Fruit fly (Drosophila melanogaster) whole organism, embryonic: ENCODE results near the gene Cyp4d1.
A peak's percentile ranks its signal among the peaks of the same experiment; 100 is the strongest.

Experiments
- Adf1 ChIP-seq: fragments of 200-800 bp; sonication (Bioruptor generic); IDR thresholded peaks from 2 replicates; pipeline ENCODE4 v1.3.6; 2022; ENCODE audit warnings: missing biosample characterization, missing genetic modification characterization
- BEAF-32 ChIP-seq: fragments of 200-800 bp; sonication (Bioruptor generic); optimal IDR thresholded peaks from 3 replicates; lab custom pipeline; 2017; ENCODE audit warnings: missing biosample characterization, missing genetic modification characterization, mild to moderate bottlenecking, moderate library complexity, missing genetic modification reagents
- Blimp-1 ChIP-seq: fragments of 200-800 bp; sonication (Bioruptor generic); optimal IDR thresholded peaks from 3 replicates; lab custom pipeline; 2018; ENCODE audit warnings: missing biosample characterization, missing genetic modification characterization, mild to moderate bottlenecking, moderate library complexity, missing genetic modification reagents
- CG10366 ChIP-seq: fragments of 200-800 bp; sonication (Bioruptor generic); IDR thresholded peaks from 2 replicates; pipeline ENCODE4 v1.3.6; 2022; ENCODE audit warnings: missing biosample characterization, missing genetic modification characterization
- CG10431 ChIP-seq: fragments of 200-800 bp; sonication (Bioruptor generic); optimal IDR thresholded peaks from 3 replicates; lab custom pipeline; 2018; ENCODE audit warnings: missing biosample characterization, mild to moderate bottlenecking, missing genetic modification characterization
- CG11504 ChIP-seq: fragments of 200-800 bp; sonication (Bioruptor generic); optimal IDR thresholded peaks from 3 replicates; lab custom pipeline; 2019; ENCODE audit warnings: missing biosample characterization, mild to moderate bottlenecking, missing genetic modification characterization, moderate library complexity
- CG12659 ChIP-seq: fragments of 200-800 bp; sonication (Bioruptor generic); optimal IDR thresholded peaks from 3 replicates; lab custom pipeline; 2017; ENCODE audit warnings: mild to moderate bottlenecking, missing biosample characterization, missing genetic modification reagents, missing genetic modification characterization
- CG13296 ChIP-seq: fragments of 200-800 bp; sonication (Bioruptor generic); optimal IDR thresholded peaks from 3 replicates; lab custom pipeline; 2018; ENCODE audit warnings: missing biosample characterization, mild to moderate bottlenecking, missing genetic modification characterization
- CG13775 ChIP-seq: fragments of 200-800 bp; sonication (Bioruptor generic); optimal IDR thresholded peaks from 3 replicates; lab custom pipeline; 2017; ENCODE audit warnings: missing biosample characterization, mild to moderate bottlenecking, missing genetic modification characterization
- CG14441 ChIP-seq: fragments of 200-800 bp; sonication (Bioruptor generic); IDR thresholded peaks from 2 replicates; pipeline ENCODE4 v1.3.6; 2022; ENCODE audit warnings: missing biosample characterization, missing genetic modification characterization
- CG1603 ChIP-seq: fragments of 200-800 bp; sonication (Bioruptor generic); optimal IDR thresholded peaks from 2 replicates; lab custom pipeline; 2019; ENCODE audit warnings: missing biosample characterization, mild to moderate bottlenecking, missing genetic modification characterization, moderate library complexity
- CG16779 ChIP-seq: fragments of 200-800 bp; sonication (Bioruptor generic); IDR thresholded peaks from 2 replicates; pipeline ENCODE4 v1.3.6; 2022; ENCODE audit warnings: missing biosample characterization, missing genetic modification characterization
- CG17186 ChIP-seq: fragments of 200-800 bp; sonication (Bioruptor generic); optimal IDR thresholded peaks from 3 replicates; lab custom pipeline; 2017; ENCODE audit warnings: missing biosample characterization, missing genetic modification reagents, missing genetic modification characterization
- CG2129 ChIP-seq: fragments of 200-800 bp; sonication (Bioruptor generic); IDR thresholded peaks from 2 replicates; pipeline ENCODE4 v1.3.6; 2022; ENCODE audit warnings: missing biosample characterization, missing genetic modification characterization; ENCODE audit not compliant: partially characterized antibody
- CG34224 ChIP-seq: fragments of 200-800 bp; sonication (Bioruptor generic); IDR thresholded peaks from 3 replicates; pipeline ENCODE4 v1.3.6; 2022; ENCODE audit warnings: missing biosample characterization, missing genetic modification characterization; ENCODE audit not compliant: partially characterized antibody
- CG34376 ChIP-seq: fragments of 200-800 bp; sonication (Bioruptor generic); optimal IDR thresholded peaks from 2 replicates; lab custom pipeline; 2018; ENCODE audit warnings: missing biosample characterization, mild to moderate bottlenecking, missing genetic modification characterization
- CG3726 ChIP-seq: fragments of 200-800 bp; sonication (Bioruptor generic); IDR thresholded peaks from 3 replicates; pipeline ENCODE4, ENCODE4 v1.3.6; 2022; ENCODE audit warnings: missing biosample characterization, missing genetic modification characterization
- CG7556 ChIP-seq: fragments of 200-800 bp; sonication (Bioruptor generic); optimal IDR thresholded peaks from 2 replicates; lab custom pipeline; 2017; ENCODE audit warnings: missing biosample characterization, mild to moderate bottlenecking, missing genetic modification characterization
- Dad ChIP-seq: fragments of 200-800 bp; sonication (Bioruptor generic); optimal IDR thresholded peaks from 3 replicates; lab custom pipeline; 2016; ENCODE audit warnings: missing biosample characterization, missing genetic modification characterization
- HHEX ChIP-seq: fragments of 200-800 bp; sonication (Bioruptor generic); optimal IDR thresholded peaks from 3 replicates; lab custom pipeline; 2017; ENCODE audit warnings: missing biosample characterization, mild to moderate bottlenecking, missing genetic modification characterization, missing genetic modification reagents
- HLHmδ ChIP-seq: fragments of 200-800 bp; sonication (Bioruptor generic); optimal IDR thresholded peaks from 2 replicates; lab custom pipeline; 2018; ENCODE audit warnings: missing biosample characterization, mild to moderate bottlenecking, missing genetic modification characterization, moderate library complexity
- Hr78 ChIP-seq, 2 experiments: fragments of 200-800 bp in 1 of 2; fragments of >200 bp in 1 of 2; sonication (Bioruptor generic) in 1 of 2; optimal IDR thresholded peaks; 2 replicates each; lab custom pipeline; 2017 to 2019; ENCODE audit warnings: missing biosample characterization in 2 of 2, missing genetic modification characterization in 2 of 2, mild to moderate bottlenecking in 1 of 2, moderate library complexity in 1 of 2
- Lim3 ChIP-seq: fragments of 200-800 bp; sonication (Bioruptor generic); IDR thresholded peaks from 2 replicates; pipeline ENCODE4 v1.3.6; 2022; ENCODE audit warnings: missing biosample characterization, missing genetic modification characterization
- Mad ChIP-seq: fragments of 200-800 bp; sonication (Bioruptor generic); optimal IDR thresholded peaks from 2 replicates; lab custom pipeline; 2016; ENCODE audit warnings: missing biosample characterization, missing genetic modification characterization
- NK7.1 ChIP-seq: fragments of 200-800 bp; sonication (Bioruptor generic); optimal IDR thresholded peaks from 3 replicates; lab custom pipeline; 2016; ENCODE audit warnings: missing biosample characterization, missing genetic modification characterization
- Nf-YB ChIP-seq: fragments of 200-800 bp; sonication (Bioruptor generic); optimal IDR thresholded peaks from 3 replicates; lab custom pipeline; 2019; ENCODE audit warnings: missing biosample characterization, mild to moderate bottlenecking, missing genetic modification characterization, moderate library complexity
- Oaz ChIP-seq: fragments of 200-800 bp; sonication (Bioruptor generic); IDR thresholded peaks from 2 replicates; pipeline ENCODE4 v1.3.6; 2022; ENCODE audit warnings: missing biosample characterization, missing genetic modification characterization
- Ptx1 ChIP-seq: fragments of 200-800 bp; sonication (Bioruptor generic); IDR thresholded peaks from 2 replicates; pipeline ENCODE4 v1.3.6; 2022; ENCODE audit warnings: missing biosample characterization, missing genetic modification characterization
- Sry-β ChIP-seq: fragments of 200-800 bp; sonication (Bioruptor generic); optimal IDR thresholded peaks from 2 replicates; lab custom pipeline; 2018; ENCODE audit warnings: missing biosample characterization, mild to moderate bottlenecking, missing genetic modification characterization, moderate library complexity
- TFAM ChIP-seq: fragments of 200-800 bp; sonication (Bioruptor generic); optimal IDR thresholded peaks from 2 replicates; lab custom pipeline; 2017; ENCODE audit warnings: missing biosample characterization, missing genetic modification characterization, inconsistent platforms
- Taf1 ChIP-seq: fragments of 200-800 bp; sonication (Bioruptor generic); IDR thresholded peaks from 2 replicates; pipeline ENCODE4 v1.3.6; 2022; ENCODE audit warnings: missing biosample characterization, missing genetic modification characterization
- amos ChIP-seq: fragments of 200-800 bp; sonication (Bioruptor generic); IDR thresholded peaks from 2 replicates; pipeline ENCODE4 v1.3.6; 2022; ENCODE audit warnings: missing biosample characterization, missing genetic modification characterization; ENCODE audit not compliant: partially characterized antibody
- aop ChIP-seq: fragments of 200-800 bp; sonication (Bioruptor generic); IDR thresholded peaks from 2 replicates; pipeline ENCODE4 v1.3.6; 2022; ENCODE audit warnings: missing biosample characterization, missing genetic modification characterization
- bcd ChIP-seq: fragments of 200-800 bp; sonication (Bioruptor generic); optimal IDR thresholded peaks from 2 replicates; lab custom pipeline; 2017; ENCODE audit warnings: missing biosample characterization, mild to moderate bottlenecking, missing genetic modification characterization
- cg ChIP-seq: fragments of 200-800 bp; sonication (Bioruptor generic); optimal IDR thresholded peaks from 3 replicates; lab custom pipeline; 2019; ENCODE audit warnings: missing biosample characterization, mild to moderate bottlenecking, missing genetic modification characterization, moderate library complexity
- dm ChIP-seq: fragments of 200-800 bp; sonication (Bioruptor generic); optimal IDR thresholded peaks from 3 replicates; lab custom pipeline; 2016; ENCODE audit warnings: missing biosample characterization, missing genetic modification characterization
- gro ChIP-seq: fragments of 200-800 bp; sonication (Bioruptor generic); optimal IDR thresholded peaks from 2 replicates; lab custom pipeline; 2016; ENCODE audit warnings: missing biosample characterization, missing genetic modification characterization
- ham ChIP-seq: fragments of 200-800 bp; sonication (Bioruptor generic); IDR thresholded peaks from 2 replicates; pipeline ENCODE4 v1.3.6; 2022; ENCODE audit warnings: missing biosample characterization, missing genetic modification characterization
- lbe ChIP-seq: fragments of 200-800 bp; sonication (Bioruptor generic); optimal IDR thresholded peaks from 2 replicates; lab custom pipeline; 2016; ENCODE audit warnings: missing biosample characterization, mild to moderate bottlenecking, missing genetic modification characterization
- lov ChIP-seq, 2 experiments: fragments of 200-800 bp in 1 of 2; fragments of >200 bp in 1 of 2; sonication (Bioruptor generic) in 1 of 2; IDR thresholded peaks in 1 of 2; optimal IDR thresholded peaks in 1 of 2; 2 replicates in 1 of 2; 3 replicates in 1 of 2; pipeline versions ENCODE4 v1.3.6 to Lab custom; 2017 to 2022; ENCODE audit warnings: missing biosample characterization in 1 of 2, missing genetic modification characterization in 1 of 2
- nau ChIP-seq: fragments of 200-800 bp; sonication (Bioruptor generic); optimal IDR thresholded peaks from 3 replicates; lab custom pipeline; 2017; ENCODE audit warnings: missing biosample characterization, mild to moderate bottlenecking, missing genetic modification characterization, missing genetic modification reagents
- row ChIP-seq: fragments of 200-800 bp; sonication (Bioruptor generic); IDR thresholded peaks from 3 replicates; pipeline ENCODE4 v1.3.6; 2022; ENCODE audit warnings: missing biosample characterization, missing genetic modification characterization
- sens ChIP-seq: fragments of 200-800 bp; sonication (Bioruptor generic); peaks from one replicate; lab custom pipeline; 2016; ENCODE audit warnings: missing biosample characterization, missing genetic modification characterization
- shn ChIP-seq: fragments of 200-800 bp; sonication (Bioruptor generic); optimal IDR thresholded peaks from 3 replicates; lab custom pipeline; 2016; ENCODE audit warnings: missing biosample characterization, missing genetic modification characterization
- ssp ChIP-seq: fragments of 200-800 bp; sonication (Bioruptor generic); IDR thresholded peaks from 2 replicates; pipeline ENCODE4 v1.3.6; 2022; ENCODE audit warnings: missing biosample characterization, missing genetic modification characterization
- tin ChIP-seq: fragments of 200-800 bp; sonication (Bioruptor generic); optimal IDR thresholded peaks from 3 replicates; lab custom pipeline; 2016; ENCODE audit warnings: missing biosample characterization, missing genetic modification characterization
- zfh2 ChIP-seq: fragments of 200-800 bp; sonication (Bioruptor generic); optimal IDR thresholded peaks from 2 replicates; lab custom pipeline; 2016; ENCODE audit warnings: missing biosample characterization, missing genetic modification characterization

The Cyp4d1 gene

dm6 chrX:2123013-2123964 lies 38.7 kb downstream of the Cyp4d1 start, which contains the start of gene ph-d (continued):
- TF ChIP-seq dm (peak; percentile 67), CG12659 (peak; percentile 58), Ptx1 (GFP tag; lab: Robert Waterston, UW) (peak; percentile 59), amos (GFP tag; lab: Robert Waterston, UW) (no peak), BEAF-32 (GFP tag; lab: Kevin White, UChicago) (no peak), zfh2 (GFP tag; lab: Kevin White, UChicago) (no peak), Hr78 (GFP tag; optimal IDR thresholded peaks at IDR 0.05; lab: Kevin White, UChicago) (peak in 1 of 2 experiments; percentile 15), bcd (GFP tag; lab: Kevin White, UChicago) (peak; percentile 19), CG2129 (no peak), tin (peak; percentile 30), CG3726 (GFP tag; lab: Robert Waterston, UW) (no peak), CG17186 (GFP tag; lab: Kevin White, UChicago) (no peak), Blimp-1 (GFP tag; lab: Kevin White, UChicago) (peak; percentile 52), ssp (GFP tag; lab: Robert Waterston, UW) (peak; percentile 24; the same call in 1 of the 2 replicates), nau (GFP tag; lab: Kevin White, UChicago) (peak; percentile 47), CG1603 (tag; lab: Kevin White, UChicago) (peak; percentile 14), lbe (no peak), CG16779 (GFP tag; lab: Robert Waterston, UW) (no peak), Adf1 (peak; percentile 71), CG34376 (GFP tag; lab: Kevin White, UChicago) (peak; percentile 81), CG13775 (peak; percentile 27), CG10366 (peak; percentile 37; the same call in 1 of the 2 replicates), CG13296 (GFP tag; lab: Kevin White, UChicago) (peak; percentile 47), CG7556 (GFP tag; lab: Kevin White, UChicago) (peak; percentile 64), Nf-YB (GFP tag; lab: Kevin White, UChicago) (peak; percentile 95), Dad (GFP tag; lab: Kevin White, UChicago) (no peak), gro (GFP tag; lab: Kevin White, UChicago) (peak; percentile 30), row (GFP tag; lab: Robert Waterston, UW) (peak; percentile 90), CG11504 (tag; lab: Kevin White, UChicago) (peak; percentile 60), Sry-β (GFP tag; lab: Kevin White, UChicago) (no peak), shn (GFP tag; lab: Kevin White, UChicago) (no peak), HLHmδ (GFP tag; lab: Kevin White, UChicago) (peak; percentile 38), ham (GFP tag; lab: Robert Waterston, UW) (no peak), NK7.1 (GFP tag; lab: Kevin White, UChicago) (peak; percentile 3), Oaz (GFP tag; lab: Robert Waterston, UW) (no peak), TFAM (no peak), sens (GFP tag; lab: Kevin White, UChicago) (peak; percentile 92), Taf1 (GFP tag; lab: Robert Waterston, UW) (no peak), CG10431 (GFP tag; lab: Kevin White, UChicago) (peak; percentile 36), HHEX (GFP tag; lab: Kevin White, UChicago) (peak; percentile 63), CG14441 (GFP tag; lab: Robert Waterston, UW) (no peak), lov (optimal IDR thresholded peaks at IDR 0.05; lab: Kevin White, UChicago) (no peak), lov (GFP tag; IDR thresholded peaks at IDR 0.05; lab: Robert Waterston, UW) (0 out of 3 replicates have a peak, but pooled peaks have one; percentile 33), CG34224 (GFP tag; lab: Robert Waterston, UW) (peak; percentile 23; the same call in 2 of the 3 replicates), cg (GFP tag; lab: Kevin White, UChicago) (peak; percentile 97), Lim3 (GFP tag; lab: Robert Waterston, UW) (no peak), Mad (GFP tag; lab: Kevin White, UChicago) (no peak), aop (GFP tag; lab: Robert Waterston, UW) (peak; percentile 69; the same call in 1 of the 2 replicates)
